Worm (Caenorhabditis elegans) whole organism, L2 larva: ENCODE measurements around the gene nspg-14.

Source experiments
- C34F6.9 ChIP-seq: fragments of 150-350 bp; optimal IDR thresholded peaks from 2 replicates; lab custom pipeline; 2014; ENCODE audit warnings: missing biosample characterization, missing genetic modification characterization
- F13H6.1 ChIP-seq: sonication (generic microtip); optimal IDR thresholded peaks from 2 replicates; lab custom pipeline; 2016; ENCODE audit warnings: missing genetic modification characterization, missing compliant biosample characterization
- blmp-1 ChIP-seq: sonication (generic microtip); optimal IDR thresholded peaks from 2 replicates; lab custom pipeline; 2017; ENCODE audit warnings: missing genetic modification characterization, mild to moderate bottlenecking, missing compliant biosample characterization, antibody characterized with exemption, moderate library complexity; ENCODE audit not compliant: insufficient read depth
- ceh-16 ChIP-seq: fragments of 150-350 bp; optimal IDR thresholded peaks from 2 replicates; lab custom pipeline; 2014; ENCODE audit warnings: missing biosample characterization, missing genetic modification characterization
- ceh-82 ChIP-seq: fragments of 150-350 bp; optimal IDR thresholded peaks from 2 replicates; lab custom pipeline; 2014; ENCODE audit warnings: missing biosample characterization, missing genetic modification characterization
- crh-2 ChIP-seq: sonication (generic microtip); optimal IDR thresholded peaks from 2 replicates; lab custom pipeline; 2017; ENCODE audit warnings: missing biosample characterization, missing genetic modification characterization
- egl-27 ChIP-seq: sonication (generic microtip); optimal IDR thresholded peaks from 3 replicates; lab custom pipeline; 2017; ENCODE audit warnings: missing biosample characterization, missing genetic modification reagents, missing genetic modification characterization
- elt-1 ChIP-seq: fragments of 150-350 bp; optimal IDR thresholded peaks from 2 replicates; lab custom pipeline; 2014; ENCODE audit warnings: missing biosample characterization, missing genetic modification characterization
- fos-1 ChIP-seq: fragments of 150-350 bp; optimal IDR thresholded peaks from 2 replicates; lab custom pipeline; 2014; ENCODE audit warnings: missing biosample characterization, missing genetic modification characterization
- lin-11 ChIP-seq: fragments of 150-350 bp; sonication (generic microtip); optimal IDR thresholded peaks from 2 replicates; lab custom pipeline; 2014; ENCODE audit warnings: missing biosample characterization, missing genetic modification characterization, inconsistent platforms, mixed read lengths
- lin-13 ChIP-seq: fragments of 150-350 bp; optimal IDR thresholded peaks from 2 replicates; lab custom pipeline; 2014; ENCODE audit warnings: missing biosample characterization, missing genetic modification reagents, missing genetic modification characterization
- lin-39 ChIP-seq: fragments of 150-350 bp; optimal IDR thresholded peaks from 2 replicates; lab custom pipeline; 2014; ENCODE audit warnings: missing biosample characterization, missing genetic modification reagents, missing genetic modification characterization
- lsy-2 ChIP-seq, 2 experiments: fragments of 150-350 bp in 1 of 2; sonication (generic microtip) in 1 of 2; optimal IDR thresholded peaks; 2 replicates each; lab custom pipeline; 2014 to 2017; ENCODE audit warnings: missing biosample characterization in 2 of 2, missing genetic modification characterization in 2 of 2
- mdl-1 ChIP-seq, 2 experiments: fragments of 150-350 bp in 1 of 2; sonication (generic microtip) in 1 of 2; optimal IDR thresholded peaks; 2 replicates each; lab custom pipeline; 2017; ENCODE audit warnings: missing biosample characterization in 2 of 2, missing genetic modification characterization in 2 of 2
- nhr-12 ChIP-seq: fragments of 150-350 bp; optimal IDR thresholded peaks from 2 replicates; lab custom pipeline; 2014; ENCODE audit warnings: missing biosample characterization, missing genetic modification characterization
- nhr-129 ChIP-seq: fragments of 150-350 bp; optimal IDR thresholded peaks from 2 replicates; lab custom pipeline; 2014; ENCODE audit warnings: missing biosample characterization, missing genetic modification characterization
- nhr-21 ChIP-seq: fragments of 150-350 bp; optimal IDR thresholded peaks from 2 replicates; lab custom pipeline; 2014; ENCODE audit warnings: missing biosample characterization, missing genetic modification characterization
- nhr-23 ChIP-seq: fragments of 150-350 bp; optimal IDR thresholded peaks from 2 replicates; lab custom pipeline; 2014; ENCODE audit warnings: missing biosample characterization, missing genetic modification reagents, missing genetic modification characterization
- nhr-237 ChIP-seq: fragments of 150-350 bp; optimal IDR thresholded peaks from 2 replicates; lab custom pipeline; 2014; ENCODE audit warnings: missing biosample characterization, missing genetic modification characterization
- nhr-25 ChIP-seq: fragments of 150-350 bp; sonication (generic microtip); optimal IDR thresholded peaks from 3 replicates; lab custom pipeline; 2014; ENCODE audit warnings: missing biosample characterization, missing genetic modification characterization
- nhr-6 ChIP-seq: fragments of 150-350 bp; optimal IDR thresholded peaks from 2 replicates; lab custom pipeline; 2014; ENCODE audit warnings: missing biosample characterization, missing genetic modification characterization
- nhr-77 ChIP-seq: fragments of 150-350 bp; optimal IDR thresholded peaks from 2 replicates; lab custom pipeline; 2014; ENCODE audit warnings: missing biosample characterization, missing genetic modification characterization
- skn-1 ChIP-seq: sonication (generic microtip); optimal IDR thresholded peaks from 2 replicates; lab custom pipeline; 2017; ENCODE audit warnings: missing biosample characterization, missing genetic modification characterization
- sma-3 ChIP-seq: sonication (generic microtip); optimal IDR thresholded peaks from 2 replicates; lab custom pipeline; 2016; ENCODE audit warnings: missing genetic modification reagents, missing genetic modification characterization, missing compliant biosample characterization
- sma-9 ChIP-seq, 2 experiments: fragments of 150-350 bp in 1 of 2; sonication (generic microtip) in 1 of 2; optimal IDR thresholded peaks; 2 replicates each; lab custom pipeline; 2014 to 2016; ENCODE audit warnings: missing genetic modification characterization in 2 of 2, mild to moderate bottlenecking in 1 of 2, missing biosample characterization in 1 of 2, missing compliant biosample characterization in 1 of 2, missing genetic modification reagents in 1 of 2, moderate library complexity in 1 of 2
- snpc-4 ChIP-seq: fragments of 150-350 bp; optimal IDR thresholded peaks from 2 replicates; lab custom pipeline; 2014; ENCODE audit warnings: missing biosample characterization, missing genetic modification characterization
- ztf-1 ChIP-seq: fragments of 200-800 bp; sonication (Bioruptor generic); conservative IDR thresholded peaks from 2 replicates; pipeline ENCODE4 v1.3.6; 2022; ENCODE audit warnings: missing genetic modification characterization, missing compliant biosample characterization
- ztf-11 ChIP-seq: sonication (generic microtip); optimal IDR thresholded peaks from 2 replicates; lab custom pipeline; 2017; ENCODE audit warnings: missing biosample characterization, missing genetic modification characterization
- ztf-4 ChIP-seq: fragments of 150-350 bp; optimal IDR thresholded peaks from 2 replicates; lab custom pipeline; 2014; ENCODE audit warnings: missing biosample characterization, missing genetic modification characterization

The nspg-14 gene

ce11 chrX:5252798-5253197 is at the start of gene nspg-14:
Gene nspg-14, plus strand, starts transcription at chrX:5253047.
- TF ChIP-seq fos-1 = peak; percentile 67
- no peak for TF ChIP-seq nhr-25 (tag; lab: Kevin White, UChicago)
- TF ChIP-seq nhr-23 (tag; lab: Kevin White, UChicago) = no peak
- peak; percentile 56 for TF ChIP-seq crh-2
- peak; percentile 28 for TF ChIP-seq skn-1 (tag; lab: Kevin White, UChicago)

ce11 chrX:5205561-5205960 is 47.3 kb upstream of the nspg-14 start, which contains the start of gene H28G03.2:
Gene H28G03.2, plus strand, starts transcription at chrX:5205760.
- TF ChIP-seq lin-11 (tag; lab: Kevin White, UChicago) (no peak), sma-9 (GFP tag; optimal IDR thresholded peaks at IDR 0.05; lab: Kevin White, UChicago) (peak; percentile 18), sma-9 (tag; optimal IDR thresholded peaks at IDR 0.05; lab: Kevin White, UChicago) (no peak), ceh-82 (tag; lab: Kevin White, UChicago) (no peak), nhr-12 (tag; lab: Kevin White, UChicago) (no peak), skn-1 (tag; lab: Kevin White, UChicago) (no peak), egl-27 (tag; lab: Kevin White, UChicago) (no peak), nhr-25 (tag; lab: Kevin White, UChicago) (no peak), nhr-129 (peak; percentile 22), ceh-16 (tag; lab: Kevin White, UChicago) (no peak), F13H6.1 (tag; lab: Kevin White, UChicago) (no peak), nhr-21 (tag; lab: Kevin White, UChicago) (no peak), elt-1 (tag; lab: Kevin White, UChicago) (no peak), lin-13 (no peak)
- TF ChIP-seq, all 48 proteins: peak for 2

- TF ChIP-seq ztf-11 (tag; lab: Kevin White, UChicago) (no peak), nhr-237 (no peak), crh-2 (peak; percentile 13), nhr-23 (tag; lab: Kevin White, UChicago) (no peak), ztf-1 (GFP tag; lab: Robert Waterston, UW) (no peak), elt-1 (tag; lab: Kevin White, UChicago) (no peak), snpc-4 (tag; lab: Kevin White, UChicago) (no peak), mdl-1 (tag; optimal IDR thresholded peaks at IDR 0.05; lab: Kevin White, UChicago) (no peak), fos-1 (peak; percentile 14)
These were observed 45.0 kb upstream of the nspg-14 start for ce11 chrX:5207819-5208218.

ce11 chrX:5208326-5208725 is 44.5 kb upstream of the nspg-14 start:
- TF ChIP-seq nhr-6 = no peak
- no peak for TF ChIP-seq elt-1 (tag; lab: Kevin White, UChicago)
- TF ChIP-seq ztf-4 (tag; lab: Kevin White, UChicago) = no peak
- peak in 1 of 2 experiments; percentile 8 for TF ChIP-seq lsy-2 (tag; optimal IDR thresholded peaks at IDR 0.05; lab: Kevin White, UChicago)
- no peak for TF ChIP-seq nhr-77 (tag; lab: Kevin White, UChicago)
- no peak for TF ChIP-seq nhr-237
- peak; percentile 71 for TF ChIP-seq F13H6.1 (tag; lab: Kevin White, UChicago)
- no peak for TF ChIP-seq sma-3 (GFP tag; lab: Kevin White, UChicago)
- peak; percentile 22 for TF ChIP-seq nhr-129

- peak; percentile 40 for TF ChIP-seq sma-9 (GFP tag; optimal IDR thresholded peaks at IDR 0.05; lab: Kevin White, UChicago)
- TF ChIP-seq sma-9 (tag; optimal IDR thresholded peaks at IDR 0.05; lab: Kevin White, UChicago) = no peak
- TF ChIP-seq blmp-1 (tag; lab: Kevin White, UChicago) = peak; percentile 32
- no peak for TF ChIP-seq lin-39 (tag; lab: Kevin White, UChicago)
- TF ChIP-seq fos-1 = peak; percentile 28
These were observed 44.0 kb upstream of the nspg-14 start for ce11 chrX:5208831-5209230.

- peak; percentile 59 for TF ChIP-seq F13H6.1 (tag; lab: Kevin White, UChicago)
- TF ChIP-seq lsy-2 (tag; optimal IDR thresholded peaks at IDR 0.05; lab: Kevin White, UChicago) = peak in 1 of 2 experiments; percentile 38
- TF ChIP-seq C34F6.9 = peak; percentile 25
- no peak for TF ChIP-seq ztf-11 (tag; lab: Kevin White, UChicago)
These were observed 43.4 kb upstream of the nspg-14 start for ce11 chrX:5209429-5209828.
